Worm (Caenorhabditis elegans) whole organism, early embryonic: ENCODE results near the gene F55G1.6.

ENCODE experiments used
- B0310.2 ChIP-seq: sonication (generic microtip); optimal IDR thresholded peaks from 2 replicates; lab custom pipeline; 2016; ENCODE audit warnings: mild to moderate bottlenecking, missing genetic modification characterization, missing compliant biosample characterization
- F13C5.2 ChIP-seq: sonication (generic microtip); optimal IDR thresholded peaks from 2 replicates; lab custom pipeline; 2017; ENCODE audit warnings: mild to moderate bottlenecking, missing genetic modification characterization, inconsistent platforms, missing compliant biosample characterization
- aly-1 ChIP-seq: sonication (generic microtip); optimal IDR thresholded peaks from 2 replicates; lab custom pipeline; 2016; ENCODE audit warnings: missing genetic modification characterization, missing compliant biosample characterization
- ama-1 ChIP-seq: fragments of 150-350 bp; optimal IDR thresholded peaks from 2 replicates; lab custom pipeline; 2014
- ceh-13 ChIP-seq: fragments of 200-800 bp; sonication (Bioruptor generic); optimal IDR thresholded peaks from 2 replicates; lab custom pipeline; 2018; ENCODE audit warnings: mild to moderate bottlenecking, missing genetic modification characterization, missing compliant biosample characterization
- ceh-36 ChIP-seq: sonication (generic microtip); optimal IDR thresholded peaks from 2 replicates; lab custom pipeline; 2016; ENCODE audit warnings: missing genetic modification characterization, inconsistent platforms, missing compliant biosample characterization
- ets-7 ChIP-seq: sonication (generic microtip); optimal IDR thresholded peaks from 2 replicates; lab custom pipeline; 2016; ENCODE audit warnings: missing genotype, missing genetic modification characterization, missing compliant biosample characterization
- flt-1 ChIP-seq: fragments of 200-800 bp; sonication (Bioruptor generic); IDR thresholded peaks from 2 replicates; pipeline ENCODE4 v1.3.6; 2022; ENCODE audit warnings: missing genetic modification characterization, missing compliant biosample characterization
- hmbx-1 ChIP-seq: sonication (generic microtip); optimal IDR thresholded peaks from 2 replicates; lab custom pipeline; 2016; ENCODE audit warnings: mild to moderate bottlenecking, missing genetic modification characterization, missing compliant biosample characterization
- hmg-4 ChIP-seq: fragments of 200-800 bp; sonication (Bioruptor generic); optimal IDR thresholded peaks from 2 replicates; lab custom pipeline; 2018; ENCODE audit warnings: mild to moderate bottlenecking, missing genetic modification characterization, missing compliant biosample characterization
- hnd-1 ChIP-seq: sonication (generic microtip); optimal IDR thresholded peaks from 2 replicates; lab custom pipeline; 2016; ENCODE audit warnings: missing genetic modification characterization, missing compliant biosample characterization
- pes-1 ChIP-seq: fragments of 200-800 bp; sonication (Bioruptor generic); IDR thresholded peaks from 2 replicates; pipeline ENCODE4 v1.3.6; 2022; ENCODE audit warnings: missing genetic modification reagents, missing genetic modification characterization, missing compliant biosample characterization
- scrt-1 ChIP-seq: fragments of 200-800 bp; sonication (Bioruptor generic); IDR thresholded peaks from 2 replicates; pipeline ENCODE4 v1.3.6; 2022; ENCODE audit warnings: missing genetic modification characterization, missing compliant biosample characterization
- sea-1 ChIP-seq: fragments of 200-800 bp; sonication (Bioruptor generic); conservative IDR thresholded peaks from 2 replicates; pipeline ENCODE4 v1.3.6; 2022; ENCODE audit warnings: missing genetic modification characterization, missing compliant biosample characterization
- tbx-11 ChIP-seq: fragments of 200-800 bp; sonication (Bioruptor generic); IDR thresholded peaks from 2 replicates; pipeline ENCODE4 v1.3.6; 2022; ENCODE audit warnings: missing genetic modification characterization, missing compliant biosample characterization
- tbx-37 ChIP-seq: fragments of 200-800 bp; sonication (Bioruptor generic); conservative IDR thresholded peaks from 2 replicates; pipeline ENCODE4 v1.3.6; 2022; ENCODE audit warnings: missing genetic modification reagents, missing genetic modification characterization, missing compliant biosample characterization
- tra-4 ChIP-seq: sonication (generic microtip); optimal IDR thresholded peaks from 2 replicates; lab custom pipeline; 2017; ENCODE audit warnings: missing genetic modification characterization, missing compliant biosample characterization

The F55G1.6 gene

ce11 chrIV:7501337-7501736 is 28.0 kb downstream of the F55G1.6 start, which contains the start of gene F55G1.15:
Gene F55G1.15 (minus strand): TSS chrIV:7501437.
- no peak for TF ChIP-seq tra-4
- no peak for TF ChIP-seq hnd-1 (tag; lab: Kevin White, UChicago)
- TF ChIP-seq F13C5.2, result no peak
- TF ChIP-seq scrt-1, result no peak
- no peak for TF ChIP-seq pes-1 (GFP tag; lab: Robert Waterston, UW)

- TF ChIP-seq ets-7 (tag; lab: Kevin White, UChicago), result no peak
- no peak for TF ChIP-seq aly-1 (tag; lab: Kevin White, UChicago)
- no peak for TF ChIP-seq hmg-4
- TF ChIP-seq flt-1, result no peak
- TF ChIP-seq F13C5.2, result no peak
- TF ChIP-seq tbx-11 (GFP tag; lab: Robert Waterston, UW), result no peak
- TF ChIP-seq hmbx-1, result no peak
- TF ChIP-seq ceh-13, result no peak
- TF ChIP-seq sea-1, result no peak
- no peak for TF ChIP-seq tbx-37 (GFP tag; lab: Robert Waterston, UW)
- no peak for TF ChIP-seq pes-1 (GFP tag; lab: Robert Waterston, UW)
- no peak for TF ChIP-seq ama-1 (lab: Kevin White, UChicago)
- TF ChIP-seq hnd-1 (tag; lab: Kevin White, UChicago), result no peak
- TF ChIP-seq tra-4, result no peak
- no peak for TF ChIP-seq ceh-36
- no peak for TF ChIP-seq scrt-1
These were observed 30.0 kb downstream of the F55G1.6 start, which contains the start of gene glt-6 for ce11 chrIV:7503322-7503721. Gene glt-6 (plus strand): TSS chrIV:7503622.

DNA sequence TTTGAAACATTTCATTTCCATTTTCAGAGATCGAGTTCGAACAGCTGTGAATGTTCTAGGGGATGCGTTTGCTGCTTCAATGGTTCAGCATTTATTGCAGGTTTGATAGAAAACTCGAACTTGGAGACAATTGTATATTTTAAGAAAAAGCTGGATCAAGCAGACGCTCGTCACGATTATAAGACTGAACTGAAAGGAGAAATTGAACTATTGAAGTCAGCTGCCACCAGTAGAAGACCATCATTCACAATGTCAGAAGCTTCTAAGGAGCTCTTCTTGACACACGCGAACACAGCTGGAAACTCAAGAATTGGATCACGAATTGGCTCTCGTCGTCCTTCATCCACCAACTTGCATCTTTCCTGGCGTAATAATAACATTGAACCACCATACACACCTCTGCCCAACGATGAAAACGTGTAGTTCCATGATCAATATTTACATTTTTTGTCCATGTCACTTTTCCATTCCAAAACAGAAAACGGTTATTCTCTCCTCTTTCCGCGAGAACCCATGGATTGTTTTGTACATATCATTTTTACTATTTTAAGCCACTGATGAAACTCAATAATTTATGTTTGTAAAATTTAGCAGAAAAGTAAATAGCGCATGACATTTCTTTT is 32.7 kb downstream of the F55G1.6 start:
- TF ChIP-seq hmg-4 (no peak), tbx-11 (GFP tag; lab: Robert Waterston, UW) (no peak), hmbx-1 (no peak), F13C5.2 (no peak), ets-7 (tag; lab: Kevin White, UChicago) (no peak), B0310.2 (tag; lab: Kevin White, UChicago) (no peak), ama-1 (lab: Kevin White, UChicago) (no peak), ceh-36 (no peak), sea-1 (no peak), scrt-1 (no peak), tbx-37 (GFP tag; lab: Robert Waterston, UW) (no peak), tra-4 (no peak), flt-1 (no peak), ceh-13 (no peak), pes-1 (GFP tag; lab: Robert Waterston, UW) (no peak), aly-1 (tag; lab: Kevin White, UChicago) (no peak), hnd-1 (tag; lab: Kevin White, UChicago) (no peak)

- TF ChIP-seq scrt-1 (no peak), pes-1 (GFP tag; lab: Robert Waterston, UW) (no peak), ceh-36 (no peak), hmg-4 (no peak), tbx-37 (GFP tag; lab: Robert Waterston, UW) (no peak), F13C5.2 (no peak)
These were observed 33.4 kb downstream of the F55G1.6 start for ce11 chrIV:7506711-7507110.

- no peak for TF ChIP-seq aly-1 (tag; lab: Kevin White, UChicago)
- TF ChIP-seq B0310.2 (tag; lab: Kevin White, UChicago), result no peak
- no peak for TF ChIP-seq hmbx-1
- TF ChIP-seq ama-1 (lab: Kevin White, UChicago), result no peak
- no peak for TF ChIP-seq tbx-37 (GFP tag; lab: Robert Waterston, UW)
These were observed 34.0 kb downstream of the F55G1.6 start for ce11 chrIV:7507305-7507704.

DNA sequence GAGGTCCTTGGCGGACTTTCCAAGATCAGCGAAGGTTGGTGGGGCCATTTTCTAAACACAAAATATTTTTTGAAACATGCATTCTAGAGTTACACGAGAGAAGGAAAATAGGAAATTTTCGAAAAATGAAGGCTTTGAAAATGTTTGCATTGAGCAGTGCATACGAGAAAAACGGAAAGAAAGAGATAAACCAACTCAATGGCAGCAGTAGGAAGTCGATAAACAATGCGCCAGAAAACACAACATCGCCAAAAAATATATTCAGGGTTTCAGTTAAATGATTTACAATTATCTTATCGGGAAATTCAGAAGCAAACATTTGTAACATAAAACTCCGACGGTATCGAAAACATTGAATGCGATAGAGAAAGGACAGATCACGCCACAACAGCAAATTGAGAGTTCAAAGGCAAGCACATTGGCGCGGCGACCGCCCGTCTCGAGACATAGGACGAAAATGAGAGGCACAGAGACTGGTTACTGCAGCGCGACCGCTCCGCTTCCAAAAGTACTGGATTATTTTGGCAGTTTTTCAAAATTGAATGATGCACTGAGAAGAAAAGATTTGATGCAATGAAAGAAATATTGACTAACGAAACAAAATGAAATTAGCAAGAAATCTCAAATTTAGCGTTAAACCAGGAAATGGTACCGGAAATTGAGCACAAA is 34.7 kb downstream of the F55G1.6 start, which contains the start of the genes vdac-1 and R05G6.5:
Gene vdac-1, minus strand, starts transcription at position 51 of the 669 bp plus-strand sequence.
Gene R05G6.5, plus strand, starts transcription at position 527 of the 669 bp plus-strand sequence.
- TF ChIP-seq ceh-36 (no peak), tra-4 (no peak)

DNA sequence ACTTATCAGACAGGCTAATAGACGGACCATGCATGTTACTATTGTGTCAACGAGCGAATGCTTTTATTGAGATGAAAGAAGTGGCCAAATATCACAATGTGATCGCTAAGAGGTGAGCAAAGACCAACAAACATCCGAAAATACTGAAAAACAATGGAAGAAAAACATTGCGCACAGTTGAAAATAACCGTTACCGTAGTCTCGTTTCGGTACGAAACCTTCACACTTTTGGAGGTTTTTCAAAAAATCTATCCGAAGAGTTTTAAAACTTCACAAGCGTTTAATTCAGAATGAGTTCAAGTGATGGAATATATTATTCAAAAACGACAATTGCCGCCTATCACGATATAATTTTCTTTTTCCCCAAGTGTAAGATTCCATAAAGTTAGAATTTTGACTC is 35.5 kb downstream of the F55G1.6 start:
- TF ChIP-seq tra-4 (no peak), sea-1 (no peak), scrt-1 (no peak), tbx-37 (GFP tag; lab: Robert Waterston, UW) (no peak), ceh-13 (no peak), pes-1 (GFP tag; lab: Robert Waterston, UW) (no peak), B0310.2 (tag; lab: Kevin White, UChicago) (no peak), hmbx-1 (no peak)

- TF ChIP-seq hnd-1 (tag; lab: Kevin White, UChicago), result no peak
- TF ChIP-seq aly-1 (tag; lab: Kevin White, UChicago), result no peak
- no peak for TF ChIP-seq sea-1
- no peak for TF ChIP-seq tra-4
- TF ChIP-seq ets-7 (tag; lab: Kevin White, UChicago), result no peak
- TF ChIP-seq tbx-11 (GFP tag; lab: Robert Waterston, UW), result no peak
- no peak for TF ChIP-seq ceh-36
- TF ChIP-seq tbx-37 (GFP tag; lab: Robert Waterston, UW), result no peak
- TF ChIP-seq B0310.2 (tag; lab: Kevin White, UChicago), result no peak
- no peak for TF ChIP-seq hmg-4
- no peak for TF ChIP-seq ceh-13
- TF ChIP-seq scrt-1, result no peak
- TF ChIP-seq ama-1 (lab: Kevin White, UChicago), result no peak
- TF ChIP-seq pes-1 (GFP tag; lab: Robert Waterston, UW), result no peak
- TF ChIP-seq hmbx-1, result no peak
- no peak for TF ChIP-seq F13C5.2
- TF ChIP-seq flt-1, result no peak
These were observed 37.5 kb downstream of the F55G1.6 start for ce11 chrIV:7510829-7511228.
